Fruit fly (Drosophila melanogaster): ENCODE measurements around the gene CG32448.

dm6 chr3L:21840642-21840987, 12.3 kb upstream of the CG32448 start:
- no peak for TF ChIP-seq sage (GFP tag; optimal IDR thresholded peaks at IDR 0.05)
- TF ChIP-seq rgr (GFP tag; optimal IDR thresholded peaks at IDR 0.05) = no peak
- TF ChIP-seq h (GFP tag; optimal IDR thresholded peaks at IDR 0.05) = no peak
- no peak for TF ChIP-seq Myc (optimal IDR thresholded peaks at IDR 0.05)
- TF ChIP-seq Dfd (GFP tag; optimal IDR thresholded peaks at IDR 0.05) = no peak
- TF ChIP-seq ey (GFP tag; optimal IDR thresholded peaks at IDR 0.05) = no peak
- TF ChIP-seq Hnf4 (GFP tag; optimal IDR thresholded peaks at IDR 0.05) = no peak
- TF ChIP-seq dl (GFP tag; optimal IDR thresholded peaks at IDR 0.05; ENCODE audit: insufficient read depth in 1 of 2, partially characterized antibody in 2 of 2) = no peak
